Worm (Caenorhabditis elegans) whole organism, L1 larva: ENCODE results near the gene gst-14.

Experiments
- C34B4.2 ChIP-seq: sonication (generic microtip); optimal IDR thresholded peaks from 2 replicates; lab custom pipeline; 2017; ENCODE audit warnings: mild to moderate bottlenecking, missing genetic modification characterization, missing compliant biosample characterization
- ceh-88 ChIP-seq: fragments of 200-800 bp; sonication (Bioruptor generic); IDR thresholded peaks from 2 replicates; pipeline ENCODE4 v1.3.6; 2022; ENCODE audit warnings: missing genetic modification characterization, missing compliant biosample characterization
- lin-39 ChIP-seq: fragments of 150-350 bp; optimal IDR thresholded peaks from 2 replicates; lab custom pipeline; 2014; ENCODE audit warnings: missing biosample characterization, missing genetic modification reagents, missing genetic modification characterization

DNA sequence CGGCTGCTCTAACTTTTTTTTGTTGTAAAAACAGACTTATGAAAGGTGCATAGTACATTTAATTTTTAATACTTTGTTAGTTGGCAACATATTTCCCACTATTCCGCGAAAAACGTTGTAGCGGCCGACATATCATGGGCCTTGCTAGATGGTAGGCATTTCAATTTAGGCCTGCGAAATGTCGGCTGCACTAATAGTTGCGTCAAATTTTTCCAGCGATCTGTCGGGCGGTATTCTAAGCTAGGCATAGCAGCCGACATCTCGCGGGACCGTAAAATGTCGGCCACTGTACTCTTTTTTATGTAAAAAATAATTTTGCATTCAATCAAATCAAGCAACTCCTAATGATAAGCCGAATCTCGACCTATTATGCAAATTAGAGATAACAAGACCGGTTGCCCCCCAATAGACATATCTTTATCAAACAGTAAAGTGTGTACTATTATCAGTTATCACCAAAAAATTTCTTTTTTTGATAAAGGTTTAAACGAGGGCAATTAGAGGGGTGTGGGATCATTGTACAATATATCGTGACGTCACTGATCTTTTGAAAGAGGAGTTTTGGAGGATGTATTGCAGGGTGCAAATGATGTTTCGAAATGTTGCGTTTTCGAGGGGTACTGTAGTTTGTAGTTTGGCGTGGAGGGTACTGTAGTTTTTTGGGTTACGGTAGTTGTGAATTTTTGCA is 49.2 kb upstream of the gst-14 start:
- TF ChIP-seq lin-39 (tag; lab: Kevin White, UChicago) (no peak), ceh-88 (GFP tag; lab: Robert Waterston, UW) (no peak), C34B4.2 (no peak)
